Worm (Caenorhabditis elegans) whole organism, mixed stage, embryonic: ENCODE results near the gene algn-8.

Experiments
- ceh-39 ChIP-seq: fragments of 150-350 bp; optimal IDR thresholded peaks from 2 replicates; lab custom pipeline; 2014; ENCODE audit warnings: missing biosample characterization, missing genetic modification characterization
- nhr-12 ChIP-seq: fragments of 150-350 bp; optimal IDR thresholded peaks from 2 replicates; lab custom pipeline; 2014; ENCODE audit warnings: missing biosample characterization, missing genetic modification characterization
- nhr-28 ChIP-seq: fragments of 150-350 bp; optimal IDR thresholded peaks from 2 replicates; lab custom pipeline; 2014; ENCODE audit warnings: missing biosample characterization, missing genetic modification characterization
- unc-39 ChIP-seq: fragments of 150-350 bp; optimal IDR thresholded peaks from 2 replicates; lab custom pipeline; 2014; ENCODE audit warnings: missing biosample characterization, missing genetic modification characterization

DNA sequence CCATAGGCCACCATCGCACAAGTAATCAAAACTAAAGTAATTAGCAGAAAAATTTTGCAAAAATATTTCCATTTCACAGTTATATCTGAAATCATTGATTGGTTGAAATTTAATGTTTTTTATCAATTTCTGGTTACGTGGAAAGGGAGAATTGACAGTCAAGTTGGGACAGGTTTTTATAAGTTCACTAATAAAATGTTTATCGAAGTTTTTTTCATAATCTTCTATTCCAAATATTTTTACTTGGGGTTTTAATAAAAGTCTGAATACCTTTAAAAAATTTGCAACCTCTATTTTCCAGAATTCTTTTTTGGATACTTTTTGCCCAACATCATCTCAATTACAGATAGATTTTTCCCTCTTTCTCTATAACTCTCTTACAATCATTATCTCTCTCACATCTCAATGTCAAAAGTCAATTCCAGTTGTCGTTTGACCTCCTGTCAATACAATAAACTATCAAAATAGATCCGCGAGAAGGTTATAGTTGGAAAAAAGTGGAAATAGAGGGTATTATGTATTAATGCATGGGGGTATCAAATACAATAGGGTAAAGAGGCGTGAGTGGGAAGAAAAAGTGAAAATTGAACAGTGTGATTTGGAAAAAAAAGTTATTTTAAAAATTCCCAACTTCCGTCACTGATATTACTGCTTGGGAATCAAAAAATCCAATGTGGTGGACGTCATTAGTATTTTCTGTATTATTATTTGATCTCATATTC is 11.6 kb downstream of the algn-8 start, which contains the start of the genes chil-2 and ctsa-3.2:
- TF ChIP-seq nhr-28 (tag; lab: Kevin White, UChicago): no peak
- TF ChIP-seq nhr-12 (tag; lab: Kevin White, UChicago): no peak
- no peak for TF ChIP-seq ceh-39 (tag; lab: Kevin White, UChicago)
- no peak for TF ChIP-seq unc-39
